Worm (Caenorhabditis elegans): Measurements from ENCODE around the gene scd-2.

The scd-2 gene

ce11 chrV:6668741-6669140 lies 35.7 kb downstream of the scd-2 start, which contains the start of gene str-180:
str-180 (minus strand) TSS chrV:6668841.
- TF ChIP-seq flt-1 (GFP tag; IDR thresholded peaks at IDR 0.05) (no peak), klf-2 (GFP tag; conservative IDR thresholded peaks at IDR 0.05) (no peak), ref-1 (GFP tag; conservative IDR thresholded peaks at IDR 0.05) (no peak), ztf-29 (GFP tag; IDR thresholded peaks at IDR 0.05) (no peak), tab-1 (GFP tag; IDR thresholded peaks at IDR 0.05) (no peak), cog-1 (tag; optimal IDR thresholded peaks at IDR 0.05) (no peak), ztf-23 (GFP tag; IDR thresholded peaks at IDR 0.05) (no peak), med-1 (GFP tag; optimal IDR thresholded peaks at IDR 0.05; ENCODE audit: insufficient read depth) (no peak), T22C8.4 (GFP tag; IDR thresholded peaks at IDR 0.05) (no peak)

ce11 chrV:6669520-6669919 lies 36.5 kb downstream of the scd-2 start, which contains the start of gene cest-28:
cest-28 (plus strand) TSS chrV:6669820.
- no peak for TF ChIP-seq ztf-23 (GFP tag; IDR thresholded peaks at IDR 0.05)

- TF ChIP-seq T22C8.4 (GFP tag; IDR thresholded peaks at IDR 0.05) = no peak
- no peak for TF ChIP-seq cog-1 (tag; optimal IDR thresholded peaks at IDR 0.05)
- TF ChIP-seq ztf-23 (GFP tag; IDR thresholded peaks at IDR 0.05) = no peak
- TF ChIP-seq klf-2 (GFP tag; conservative IDR thresholded peaks at IDR 0.05) = no peak
- no peak for TF ChIP-seq ztf-29 (GFP tag; IDR thresholded peaks at IDR 0.05)
- no peak for TF ChIP-seq tab-1 (GFP tag; IDR thresholded peaks at IDR 0.05)
- no peak for TF ChIP-seq flt-1 (GFP tag; IDR thresholded peaks at IDR 0.05)
- no peak for TF ChIP-seq med-1 (GFP tag; optimal IDR thresholded peaks at IDR 0.05; ENCODE audit: insufficient read depth)
- TF ChIP-seq ref-1 (GFP tag; conservative IDR thresholded peaks at IDR 0.05) = no peak
These were observed 40.9 kb downstream of the scd-2 start, which contains the start of gene cest-31 for ce11 chrV:6673967-6674366. cest-31 (plus strand) TSS chrV:6674267.

ce11 chrV:6676158-6676849 lies 43.3 kb downstream of the scd-2 start, which contains the start of gene cest-34:
cest-34 (plus strand) TSS chrV:6676799.
- TF ChIP-seq klf-2 (GFP tag; conservative IDR thresholded peaks at IDR 0.05) (no peak), T22C8.4 (GFP tag; IDR thresholded peaks at IDR 0.05) (no peak), tab-1 (GFP tag; IDR thresholded peaks at IDR 0.05) (no peak), ref-1 (GFP tag; conservative IDR thresholded peaks at IDR 0.05) (no peak), flt-1 (GFP tag; IDR thresholded peaks at IDR 0.05) (no peak), ztf-23 (GFP tag; IDR thresholded peaks at IDR 0.05) (no peak), cog-1 (tag; optimal IDR thresholded peaks at IDR 0.05) (no peak), med-1 (GFP tag; optimal IDR thresholded peaks at IDR 0.05; ENCODE audit: insufficient read depth) (no peak), ztf-29 (GFP tag; IDR thresholded peaks at IDR 0.05) (no peak)

- no peak for TF ChIP-seq T22C8.4 (GFP tag; IDR thresholded peaks at IDR 0.05)
- no peak for TF ChIP-seq klf-2 (GFP tag; conservative IDR thresholded peaks at IDR 0.05)
- no peak for TF ChIP-seq ztf-29 (GFP tag; IDR thresholded peaks at IDR 0.05)
- TF ChIP-seq cog-1 (tag; optimal IDR thresholded peaks at IDR 0.05) = no peak
- TF ChIP-seq flt-1 (GFP tag; IDR thresholded peaks at IDR 0.05) = no peak
- no peak for TF ChIP-seq med-1 (GFP tag; optimal IDR thresholded peaks at IDR 0.05; ENCODE audit: insufficient read depth)
- TF ChIP-seq ztf-23 (GFP tag; IDR thresholded peaks at IDR 0.05) = no peak
- no peak for TF ChIP-seq ref-1 (GFP tag; conservative IDR thresholded peaks at IDR 0.05)
- no peak for TF ChIP-seq tab-1 (GFP tag; IDR thresholded peaks at IDR 0.05)
These were observed 48.5 kb downstream of the scd-2 start, which contains the start of gene egl-46 for ce11 chrV:6681501-6681900. egl-46 (minus strand) TSS chrV:6681573.

ce11 chrV:6683282-6683681 lies 50.3 kb downstream of the scd-2 start:
- TF ChIP-seq T22C8.4 (GFP tag; IDR thresholded peaks at IDR 0.05) = no peak
- no peak for TF ChIP-seq klf-2 (GFP tag; conservative IDR thresholded peaks at IDR 0.05)
- TF ChIP-seq ztf-23 (GFP tag; IDR thresholded peaks at IDR 0.05) = no peak
- no peak for TF ChIP-seq ref-1 (GFP tag; conservative IDR thresholded peaks at IDR 0.05)
- TF ChIP-seq flt-1 (GFP tag; IDR thresholded peaks at IDR 0.05) = no peak
- TF ChIP-seq tab-1 (GFP tag; IDR thresholded peaks at IDR 0.05) = no peak
- no peak for TF ChIP-seq med-1 (GFP tag; optimal IDR thresholded peaks at IDR 0.05; ENCODE audit: insufficient read depth)
- no peak for TF ChIP-seq cog-1 (tag; optimal IDR thresholded peaks at IDR 0.05)
- TF ChIP-seq ztf-29 (GFP tag; IDR thresholded peaks at IDR 0.05) = no peak

- TF ChIP-seq T22C8.4 (GFP tag; IDR thresholded peaks at IDR 0.05) (no peak), tab-1 (GFP tag; IDR thresholded peaks at IDR 0.05) (no peak), ref-1 (GFP tag; conservative IDR thresholded peaks at IDR 0.05) (no peak), ztf-29 (GFP tag; IDR thresholded peaks at IDR 0.05) (no peak), ztf-23 (GFP tag; IDR thresholded peaks at IDR 0.05) (no peak), flt-1 (GFP tag; IDR thresholded peaks at IDR 0.05) (no peak), med-1 (GFP tag; optimal IDR thresholded peaks at IDR 0.05; ENCODE audit: insufficient read depth) (no peak), cog-1 (tag; optimal IDR thresholded peaks at IDR 0.05) (no peak), klf-2 (GFP tag; conservative IDR thresholded peaks at IDR 0.05) (no peak)
These were observed 50.7 kb downstream of the scd-2 start for ce11 chrV:6683740-6684139.

- TF ChIP-seq tab-1 (GFP tag; IDR thresholded peaks at IDR 0.05) (0 out of 2 replicates have a peak, but pooled peaks have one; percentile 52), cog-1 (tag; optimal IDR thresholded peaks at IDR 0.05) (peak; percentile 32), med-1 (GFP tag; optimal IDR thresholded peaks at IDR 0.05; ENCODE audit: insufficient read depth) (no peak)
These were observed 51.5 kb downstream of the scd-2 start for ce11 chrV:6684541-6684940.

ce11 chrV:6685499-6685898 lies 52.5 kb downstream of the scd-2 start:
- no peak for TF ChIP-seq ztf-23 (GFP tag; IDR thresholded peaks at IDR 0.05)
- TF ChIP-seq flt-1 (GFP tag; IDR thresholded peaks at IDR 0.05) = no peak
- TF ChIP-seq cog-1 (tag; optimal IDR thresholded peaks at IDR 0.05) = no peak

ce11 chrV:6685963-6686362 lies 52.9 kb downstream of the scd-2 start:
- TF ChIP-seq tab-1 (GFP tag; IDR thresholded peaks at IDR 0.05) = no peak
- no peak for TF ChIP-seq ref-1 (GFP tag; conservative IDR thresholded peaks at IDR 0.05)
- TF ChIP-seq flt-1 (GFP tag; IDR thresholded peaks at IDR 0.05) = no peak
- TF ChIP-seq med-1 (GFP tag; optimal IDR thresholded peaks at IDR 0.05; ENCODE audit: insufficient read depth) = no peak
- TF ChIP-seq klf-2 (GFP tag; conservative IDR thresholded peaks at IDR 0.05) = no peak
- no peak for TF ChIP-seq cog-1 (tag; optimal IDR thresholded peaks at IDR 0.05)
- TF ChIP-seq ztf-23 (GFP tag; IDR thresholded peaks at IDR 0.05) = no peak
